Worm (Caenorhabditis elegans) whole organism, young adult: Measurements from ENCODE around the gene F34D10.9.
A peak's percentile ranks its signal among the peaks of the same experiment; 100 is the strongest.

ENCODE experiments used
- B0019.2 ChIP-seq: fragments of 200-800 bp; sonication (Bioruptor generic); conservative IDR thresholded peaks from 2 replicates; pipeline ENCODE4 v1.3.6; 2022; ENCODE audit warnings: missing genetic modification reagents, missing genetic modification characterization, missing compliant biosample characterization
- B0035.1 ChIP-seq: sonication (generic microtip); optimal IDR thresholded peaks from 2 replicates; lab custom pipeline; 2016; ENCODE audit warnings: missing genetic modification characterization, mild to moderate bottlenecking, missing compliant biosample characterization, missing genotype, missing genetic modification reagents
- C17E4.6 ChIP-seq: fragments of 200-800 bp; sonication (Bioruptor generic); IDR thresholded peaks from 2 replicates; pipeline ENCODE4 v1.3.6; 2022; ENCODE audit warnings: missing genetic modification reagents, missing genetic modification characterization, missing compliant biosample characterization
- F22D6.2 ChIP-seq: sonication (generic microtip); optimal IDR thresholded peaks from 2 replicates; lab custom pipeline; 2016; ENCODE audit warnings: mild to moderate bottlenecking, missing genetic modification characterization, missing compliant biosample characterization
- F23B12.7 ChIP-seq: sonication (generic microtip); optimal IDR thresholded peaks from 2 replicates; lab custom pipeline; 2017; ENCODE audit warnings: missing genetic modification characterization, mild to moderate bottlenecking, missing compliant biosample characterization, antibody characterized with exemption, moderate library complexity; ENCODE audit not compliant: insufficient read depth
- F33H1.4 ChIP-seq: fragments of 200-800 bp; sonication (Bioruptor generic); IDR thresholded peaks from 2 replicates; pipeline ENCODE4 v1.3.6; 2022; ENCODE audit warnings: missing genetic modification reagents, missing genetic modification characterization, missing compliant biosample characterization
- F49E8.2 ChIP-seq: sonication (generic microtip); optimal IDR thresholded peaks from 3 replicates; lab custom pipeline; 2017; ENCODE audit warnings: missing genetic modification characterization, mild to moderate bottlenecking, missing compliant biosample characterization, antibody characterized with exemption, moderate library complexity; ENCODE audit not compliant: insufficient read depth
- Y67H2A.10 ChIP-seq: fragments of 200-800 bp; sonication (Bioruptor generic); conservative IDR thresholded peaks from 2 replicates; pipeline ENCODE4 v1.3.6; 2022; ENCODE audit warnings: missing genetic modification reagents, missing genetic modification characterization, missing compliant biosample characterization
- akir-1 ChIP-seq: fragments of 200-800 bp; sonication (Bioruptor generic); optimal IDR thresholded peaks from 2 replicates; lab custom pipeline; 2018; ENCODE audit warnings: mild to moderate bottlenecking, missing genetic modification characterization, moderate library complexity, missing compliant biosample characterization
- aptf-2 ChIP-seq: fragments of 200-800 bp; sonication (Bioruptor generic); conservative IDR thresholded peaks from 2 replicates; pipeline ENCODE4 v1.3.6; 2022; ENCODE audit warnings: missing genetic modification reagents, missing genetic modification characterization, missing compliant biosample characterization
- atf-7 ChIP-seq: sonication (generic microtip); optimal IDR thresholded peaks from 2 replicates; lab custom pipeline; 2017; ENCODE audit warnings: mild to moderate bottlenecking, missing genetic modification characterization, missing compliant biosample characterization
- athp-1 ChIP-seq: sonication (generic microtip); optimal IDR thresholded peaks from 2 replicates; lab custom pipeline; 2017; ENCODE audit warnings: mild to moderate bottlenecking, missing genetic modification characterization, missing compliant biosample characterization
- attf-6 ChIP-seq: fragments of 200-800 bp; sonication (Bioruptor generic); IDR thresholded peaks from 2 replicates; pipeline ENCODE4 v1.3.6; 2022; ENCODE audit warnings: missing genetic modification reagents, missing genetic modification characterization, missing compliant biosample characterization
- dox-1 ChIP-seq: fragments of 200-800 bp; sonication (Bioruptor generic); IDR thresholded peaks from 2 replicates; pipeline ENCODE4 v1.3.6; 2022; ENCODE audit warnings: missing genetic modification reagents, missing genetic modification characterization, missing compliant biosample characterization
- dpff-1 ChIP-seq: sonication (generic microtip); optimal IDR thresholded peaks from 2 replicates; lab custom pipeline; 2017; ENCODE audit warnings: mild to moderate bottlenecking, missing genetic modification characterization, missing compliant biosample characterization
- dpl-1 ChIP-seq: fragments of 150-350 bp; optimal IDR thresholded peaks from 2 replicates; lab custom pipeline; 2014; ENCODE audit warnings: missing biosample characterization, missing genetic modification reagents, missing genetic modification characterization
- egl-18 ChIP-seq: fragments of 200-800 bp; sonication (Bioruptor generic); IDR thresholded peaks from 2 replicates; pipeline ENCODE4 v1.3.6; 2022; ENCODE audit warnings: missing genetic modification reagents, missing genetic modification characterization, missing compliant biosample characterization
- egl-44 ChIP-seq: fragments of 200-800 bp; sonication (Bioruptor generic); IDR thresholded peaks from 2 replicates; pipeline ENCODE4 v1.3.6; 2022; ENCODE audit warnings: missing genetic modification reagents, missing genetic modification characterization, missing compliant biosample characterization
- ekl-4 ChIP-seq: fragments of 200-800 bp; sonication (Bioruptor generic); IDR thresholded peaks from 2 replicates; pipeline ENCODE4 v1.3.6; 2022; ENCODE audit warnings: missing genetic modification reagents, missing genetic modification characterization, missing compliant biosample characterization
- gei-17 ChIP-seq: fragments of 200-800 bp; sonication (Bioruptor generic); optimal IDR thresholded peaks from 2 replicates; lab custom pipeline; 2018; ENCODE audit warnings: mild to moderate bottlenecking, missing genetic modification characterization, missing compliant biosample characterization
- let-607 ChIP-seq, 2 experiments: fragments of 200-800 bp in 1 of 2; sonication (Bioruptor generic) in 1 of 2; sonication (generic microtip) in 1 of 2; optimal IDR thresholded peaks; 2 replicates each; lab custom pipeline; 2016 to 2018; ENCODE audit warnings: mild to moderate bottlenecking in 2 of 2, missing compliant biosample characterization in 2 of 2, missing genetic modification characterization in 2 of 2, moderate library complexity in 2 of 2, missing genotype in 1 of 2
- lin-54 ChIP-seq: fragments of 200-800 bp; sonication (Bioruptor generic); optimal IDR thresholded peaks from 2 replicates; lab custom pipeline; 2018; ENCODE audit warnings: mild to moderate bottlenecking, missing genetic modification characterization, missing compliant biosample characterization
- nfya-1 ChIP-seq: sonication (generic microtip); optimal IDR thresholded peaks from 2 replicates; lab custom pipeline; 2017; ENCODE audit warnings: antibody characterized with exemption, missing compliant biosample characterization, missing genetic modification characterization, borderline replicate concordance; ENCODE audit not compliant: insufficient read depth
- nhr-120 ChIP-seq: fragments of 200-800 bp; sonication (Bioruptor generic); IDR thresholded peaks from 2 replicates; pipeline ENCODE4 v1.3.6; 2022; ENCODE audit warnings: missing genetic modification characterization, missing compliant biosample characterization
- nhr-27 ChIP-seq: fragments of 200-800 bp; sonication (Bioruptor generic); optimal IDR thresholded peaks from 2 replicates; lab custom pipeline; 2018; ENCODE audit warnings: mild to moderate bottlenecking, missing genetic modification characterization, moderate library complexity, missing compliant biosample characterization
- nhr-80 ChIP-seq: sonication (generic microtip); optimal IDR thresholded peaks from 2 replicates; lab custom pipeline; 2016; ENCODE audit warnings: missing genetic modification characterization, missing compliant biosample characterization
- pbrm-1 ChIP-seq: fragments of 200-800 bp; sonication (Bioruptor generic); IDR thresholded peaks from 2 replicates; pipeline ENCODE4 v1.3.6; 2022; ENCODE audit warnings: missing genetic modification reagents, missing genetic modification characterization, missing compliant biosample characterization
- pha-4 ChIP-seq: fragments of 150-350 bp; sonication (generic microtip); optimal IDR thresholded peaks from 2 replicates; lab custom pipeline; 2014; ENCODE audit warnings: missing biosample characterization, missing genetic modification reagents, missing genetic modification characterization
- rec-8 ChIP-seq, 2 experiments: sonication (generic microtip); optimal IDR thresholded peaks; 2 replicates each; lab custom pipeline; 2016; ENCODE audit warnings: mild to moderate bottlenecking in 2 of 2, missing genetic modification characterization in 2 of 2, missing genetic modification reagents in 2 of 2, missing genotype in 2 of 2, missing biosample characterization in 1 of 2, missing compliant biosample characterization in 1 of 2, moderate library complexity in 1 of 2
- snpc-1.3 ChIP-seq: sonication (generic microtip); optimal IDR thresholded peaks from 2 replicates; lab custom pipeline; 2017; ENCODE audit warnings: missing genetic modification characterization, mild to moderate bottlenecking, missing compliant biosample characterization, antibody characterized with exemption, moderate library complexity, missing genotype, missing genetic modification reagents; ENCODE audit not compliant: insufficient read depth
- snpc-4 ChIP-seq, 5 experiments: fragments of 150-350 bp in 1 of 5; sonication (generic microtip) in 4 of 5; optimal IDR thresholded peaks; 2 replicates each; lab custom pipeline; 2014 to 2018; ENCODE audit warnings: missing genetic modification characterization in 5 of 5, missing biosample characterization in 3 of 5, antibody characterized with exemption in 2 of 5, mild to moderate bottlenecking in 2 of 5, missing compliant biosample characterization in 2 of 5, missing genotype in 2 of 5, moderate library complexity in 2 of 5, missing genetic modification reagents in 1 of 5
- sptf-2 ChIP-seq: fragments of 200-800 bp; sonication (Bioruptor generic); optimal IDR thresholded peaks from 2 replicates; lab custom pipeline; 2018; ENCODE audit warnings: mild to moderate bottlenecking, missing genetic modification characterization, missing compliant biosample characterization
- tlf-1 ChIP-seq: fragments of 200-800 bp; sonication (Bioruptor generic); optimal IDR thresholded peaks from 2 replicates; lab custom pipeline; 2018; ENCODE audit warnings: mild to moderate bottlenecking, missing genetic modification characterization, missing compliant biosample characterization
- unc-130 ChIP-seq: sonication (generic microtip); optimal IDR thresholded peaks from 2 replicates; lab custom pipeline; 2016; ENCODE audit warnings: missing genetic modification reagents, missing genetic modification characterization, missing compliant biosample characterization
- zim-3 ChIP-seq: sonication (generic microtip); optimal IDR thresholded peaks from 2 replicates; lab custom pipeline; 2017; ENCODE audit warnings: mild to moderate bottlenecking, missing genetic modification characterization, moderate library complexity, missing compliant biosample characterization
- ztf-28 ChIP-seq: fragments of 200-800 bp; sonication (Bioruptor generic); IDR thresholded peaks from 2 replicates; pipeline ENCODE4 v1.3.6; 2022; ENCODE audit warnings: missing genetic modification reagents, missing genetic modification characterization, missing compliant biosample characterization
- ztf-3 ChIP-seq: fragments of 200-800 bp; sonication (Bioruptor generic); optimal IDR thresholded peaks from 2 replicates; lab custom pipeline; 2018; ENCODE audit warnings: mild to moderate bottlenecking, missing genetic modification characterization, missing compliant biosample characterization

F34D10.9 gene

ce11 chrIII:3768200-3768599, 38.8 kb upstream of the F34D10.9 start, which contains the start of gene gmeb-3:
TSS of gene gmeb-3 (plus strand) at chrIII:3768500.
- no peak for TF ChIP-seq F23B12.7
- no peak for TF ChIP-seq F33H1.4 (GFP tag; lab: Robert Waterston, UW)

ce11 chrIII:3765460-3765859, 36.0 kb upstream of the F34D10.9 start, which contains the start of gene C44F1.1:
TSS of gene C44F1.1 (minus strand) at chrIII:3765560.
- no peak for TF ChIP-seq pha-4 (tag; lab: Kevin White, UChicago)
- TF ChIP-seq, all 124 proteins: peak for 0

- TF ChIP-seq dox-1: no peak
- TF ChIP-seq athp-1 (tag; lab: Kevin White, UChicago): no peak
- TF ChIP-seq nfya-1 (tag; lab: Kevin White, UChicago): no peak
- no peak for TF ChIP-seq snpc-4 (GFP tag; optimal IDR thresholded peaks at IDR 0.05; lab: Kevin White, UChicago)
- peak in 3 of 4 experiments; percentile 46 to 81 (median 59) for TF ChIP-seq snpc-4 (tag; optimal IDR thresholded peaks at IDR 0.05; lab: Kevin White, UChicago)
- TF ChIP-seq ekl-4 (GFP tag; lab: Robert Waterston, UW): no peak
Observed at ce11 chrIII:3764584-3764983, 35.2 kb upstream of the F34D10.9 start.

- TF ChIP-seq let-607 (tag; optimal IDR thresholded peaks at IDR 0.05; lab: Kevin White, UChicago) (no peak), C17E4.6 (GFP tag; lab: Robert Waterston, UW) (no peak), B0019.2 (GFP tag; lab: Robert Waterston, UW) (no peak), atf-7 (tag; lab: Kevin White, UChicago) (peak; percentile 2), lin-54 (GFP tag; lab: Kevin White, UChicago) (no peak), dpl-1 (GFP tag; lab: Kevin White, UChicago) (no peak), nhr-80 (tag; lab: Kevin White, UChicago) (peak; percentile 91), rec-8 (tag; optimal IDR thresholded peaks at IDR 0.05; lab: Kevin White, UChicago) (no peak), dox-1 (peak; percentile 27; the same call in 1 of the 2 replicates), athp-1 (tag; lab: Kevin White, UChicago) (no peak), nhr-27 (tag; lab: Kevin White, UChicago) (no peak)
- TF ChIP-seq, all 124 proteins: peak for 3
Observed at ce11 chrIII:3764043-3764442, 34.6 kb upstream of the F34D10.9 start.

- TF ChIP-seq attf-6 (GFP tag; lab: Robert Waterston, UW) (no peak), nhr-120 (GFP tag; lab: Robert Waterston, UW) (no peak), dpff-1 (tag; lab: Kevin White, UChicago) (no peak), F49E8.2 (tag; lab: Kevin White, UChicago) (no peak), aptf-2 (GFP tag; lab: Robert Waterston, UW) (no peak), akir-1 (GFP tag; lab: Kevin White, UChicago) (no peak)
Observed at ce11 chrIII:3759312-3759711, 29.9 kb upstream of the F34D10.9 start, which contains the start of gene arcp-1. TSS of gene arcp-1 (minus strand) at chrIII:3759412.

ce11 chrIII:3745138-3745537, 15.7 kb upstream of the F34D10.9 start, which contains the start of gene lin-48:
TSS of gene lin-48 (plus strand) at chrIII:3745438.
- TF ChIP-seq snpc-4 (GFP tag; optimal IDR thresholded peaks at IDR 0.05; lab: Kevin White, UChicago): no peak
- TF ChIP-seq snpc-4 (tag; optimal IDR thresholded peaks at IDR 0.05; lab: Kevin White, UChicago): no peak
- no peak for TF ChIP-seq Y67H2A.10 (GFP tag; lab: Robert Waterston, UW)
- no peak for TF ChIP-seq B0035.1 (tag; lab: Kevin White, UChicago)
- TF ChIP-seq snpc-1.3: no peak
- no peak for TF ChIP-seq gei-17 (GFP tag; lab: Kevin White, UChicago)
- no peak for TF ChIP-seq C17E4.6 (GFP tag; lab: Robert Waterston, UW)
- no peak for TF ChIP-seq sptf-2 (GFP tag; lab: Kevin White, UChicago)
- TF ChIP-seq ztf-28 (GFP tag; lab: Robert Waterston, UW): no peak
- no peak for TF ChIP-seq attf-6 (GFP tag; lab: Robert Waterston, UW)
- TF ChIP-seq zim-3: no peak
- no peak for TF ChIP-seq ztf-3 (GFP tag; lab: Kevin White, UChicago)
- no peak for TF ChIP-seq unc-130 (GFP tag; lab: Kevin White, UChicago)
- no peak for TF ChIP-seq F22D6.2 (tag; lab: Kevin White, UChicago)
- TF ChIP-seq egl-18 (GFP tag; lab: Robert Waterston, UW): no peak
- TF ChIP-seq tlf-1 (GFP tag; lab: Kevin White, UChicago): no peak
- no peak for TF ChIP-seq egl-44 (GFP tag; lab: Robert Waterston, UW)
- TF ChIP-seq pbrm-1 (GFP tag; lab: Robert Waterston, UW): no peak
